Worm (Caenorhabditis elegans): ENCODE results near the gene clp-1.

DNA sequence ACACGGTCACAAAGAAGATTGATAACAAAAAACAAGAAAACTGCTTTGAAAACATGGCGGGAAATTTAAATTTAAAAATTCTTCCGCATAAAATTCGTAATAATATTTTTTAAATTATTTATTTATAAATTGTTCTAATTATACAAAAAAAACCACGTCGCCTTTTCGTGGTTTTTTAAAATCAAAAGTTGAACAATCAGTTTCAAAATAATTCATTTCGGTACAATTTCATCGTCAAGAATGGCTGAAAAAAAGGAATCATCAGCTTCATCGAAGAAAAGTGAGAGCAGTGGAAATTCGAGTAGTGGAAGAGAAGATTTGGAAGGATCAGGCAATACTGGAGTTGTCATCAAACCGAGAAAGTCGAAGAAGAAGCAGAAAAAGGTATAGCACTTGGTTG lies 10.6 kb upstream of the clp-1 start, which contains the start of the genes F54H12.8 and F54H12.7:
- TF ChIP-seq Y95B8A.8 (GFP tag; IDR thresholded peaks at IDR 0.05) (no peak), zfh-2 (GFP tag; conservative IDR thresholded peaks at IDR 0.05) (no peak), ceh-58 (GFP tag; IDR thresholded peaks at IDR 0.05) (no peak), lin-40 (tag; optimal IDR thresholded peaks at IDR 0.05) (no peak), ztf-26 (tag; optimal IDR thresholded peaks at IDR 0.05) (no peak), F52B5.7 (tag; optimal IDR thresholded peaks at IDR 0.05) (no peak), lin-35 (GFP tag; optimal IDR thresholded peaks at IDR 0.05) (no peak), ZK185.1 (tag; optimal IDR thresholded peaks at IDR 0.05; ENCODE audit: poor library complexity, severe bottlenecking) (no peak), Y79H2A.3 (GFP tag; conservative IDR thresholded peaks at IDR 0.05) (no peak), ztf-22 (GFP tag; optimal IDR thresholded peaks at IDR 0.05) (no peak), snpc-1.3 (tag; optimal IDR thresholded peaks at IDR 0.05; ENCODE audit: insufficient read depth) (no peak), madf-6 (GFP tag; IDR thresholded peaks at IDR 0.05) (no peak), snpc-3.4 (tag; optimal IDR thresholded peaks at IDR 0.05) (no peak)
